Worm (Caenorhabditis elegans): Measurements from ENCODE around the gene F56D5.3.

DNA sequence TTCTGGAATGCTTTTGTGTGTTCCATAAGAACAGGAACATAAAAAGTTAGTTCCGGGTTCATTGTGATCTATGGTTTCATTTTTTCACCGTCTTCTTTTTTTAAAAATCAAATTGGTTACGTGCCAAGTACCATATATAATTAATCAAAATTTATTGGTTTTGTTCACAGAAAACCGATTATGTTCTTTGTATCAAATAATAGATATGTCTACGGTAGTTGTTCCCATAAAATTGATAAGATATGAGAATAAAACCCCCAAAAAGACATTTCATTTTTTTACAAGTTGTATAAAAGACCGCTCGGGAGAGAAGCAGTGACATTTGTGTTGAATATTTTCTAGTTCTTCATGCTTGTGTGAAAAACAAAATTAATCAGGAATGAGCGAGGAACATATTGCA lies 16.2 kb upstream of the F56D5.3 start, which contains the start of gene C10C5.5:
- no peak for TF ChIP-seq unc-62 (GFP tag; optimal IDR thresholded peaks at IDR 0.05)
- TF ChIP-seq nhr-237 (tag; optimal IDR thresholded peaks at IDR 0.05) = no peak
- TF ChIP-seq ceh-83 (GFP tag; optimal IDR thresholded peaks at IDR 0.05) = no peak
- no peak for TF ChIP-seq nhr-28 (tag; optimal IDR thresholded peaks at IDR 0.05)
- TF ChIP-seq lin-13 (tag; optimal IDR thresholded peaks at IDR 0.05) = no peak
- no peak for TF ChIP-seq lsy-2 (tag; optimal IDR thresholded peaks at IDR 0.05)
- TF ChIP-seq nhr-76 (tag; optimal IDR thresholded peaks at IDR 0.05) = no peak
- no peak for TF ChIP-seq pha-4 (tag; optimal IDR thresholded peaks at IDR 0.05)
- no peak for TF ChIP-seq unc-39 (tag; optimal IDR thresholded peaks at IDR 0.05)

Measured in whole organism, mixed stage, embryonic.